Worm (Caenorhabditis elegans): ENCODE results near the gene nfx-1.

The nfx-1 gene

DNA sequence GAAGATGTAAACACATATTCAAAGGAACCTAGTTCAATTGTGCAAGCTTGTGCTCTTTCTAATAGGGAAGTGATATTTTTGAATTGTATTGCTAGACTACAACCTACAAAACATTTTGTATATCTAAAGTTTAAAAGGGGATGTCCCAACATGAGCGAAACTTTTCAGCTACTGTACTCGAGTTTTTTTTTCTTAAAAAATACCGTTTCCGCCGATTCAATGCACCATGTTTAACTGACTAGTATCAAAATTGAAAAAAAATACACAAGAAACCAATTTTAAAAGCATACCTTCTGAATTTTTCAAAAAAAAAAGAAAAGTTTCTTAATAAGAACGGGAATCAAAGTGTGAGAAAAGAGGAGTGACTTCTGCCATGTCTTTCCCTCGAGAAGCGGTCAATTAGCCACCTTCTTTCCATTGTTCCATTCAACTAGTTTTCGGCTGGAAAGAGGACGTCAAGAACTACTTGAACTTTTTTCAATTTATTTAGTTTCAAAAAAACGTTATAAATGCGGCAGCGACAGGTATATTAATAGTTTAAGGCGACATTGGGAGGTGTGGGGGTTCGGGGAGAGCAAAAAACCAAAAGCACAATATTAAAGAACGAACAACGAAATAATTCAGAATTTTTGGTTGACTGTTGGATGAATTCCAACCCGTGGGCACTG, 40.3 kb downstream of the nfx-1 start, which contains the start of gene nas-4:
TSS of gene nas-4 (minus strand) at position 351 of the 668 bp plus-strand sequence.
- no peak for TF ChIP-seq elt-2 (tag; optimal IDR thresholded peaks at IDR 0.05)
- peak; percentile 70 for TF ChIP-seq nhr-85 (tag)
- no peak for TF ChIP-seq nhr-19 (GFP tag; conservative IDR thresholded peaks at IDR 0.05)
- TF ChIP-seq hlh-17 (GFP tag; optimal IDR thresholded peaks at IDR 0.05; ENCODE audit: borderline replicate concordance), result no peak
- TF ChIP-seq unc-30 (tag; optimal IDR thresholded peaks at IDR 0.05), result no peak
- peak; percentile 38 for TF ChIP-seq ama-1 (optimal IDR thresholded peaks at IDR 0.05)
- peak; percentile 7 for TF ChIP-seq dsc-1 (tag; optimal IDR thresholded peaks at IDR 0.05)
- no peak for TF ChIP-seq aha-1 (tag; optimal IDR thresholded peaks at IDR 0.05)
- no peak for TF ChIP-seq vab-15 (tag; optimal IDR thresholded peaks at IDR 0.05)
- TF ChIP-seq C34B4.2 (tag; optimal IDR thresholded peaks at IDR 0.05), result no peak
- no peak for TF ChIP-seq ceh-82 (tag; optimal IDR thresholded peaks at IDR 0.05)
- TF ChIP-seq grh-1 (GFP tag; IDR thresholded peaks at IDR 0.05), result peak; percentile 32; the same call in 1 of the 2 replicates
- peak; percentile 41 for TF ChIP-seq ztf-4 (tag; optimal IDR thresholded peaks at IDR 0.05)
- peak; percentile 42 for TF ChIP-seq snu-23 (GFP tag; optimal IDR thresholded peaks at IDR 0.05)
- no peak for TF ChIP-seq efl-1 (optimal IDR thresholded peaks at IDR 0.05)
- no peak for TF ChIP-seq efl-1 (GFP tag; optimal IDR thresholded peaks at IDR 0.05 in 1 of 2)
- no peak for TF ChIP-seq rnt-1 (tag; optimal IDR thresholded peaks at IDR 0.05)
- TF ChIP-seq zag-1 (tag; optimal IDR thresholded peaks at IDR 0.05), result no peak
- TF ChIP-seq nhr-90 (tag; optimal IDR thresholded peaks at IDR 0.05; ENCODE audit: poor library complexity), result peak; percentile 40
- TF ChIP-seq unc-86 (tag; optimal IDR thresholded peaks at IDR 0.05), result no peak
- TF ChIP-seq fos-1 (tag; optimal IDR thresholded peaks at IDR 0.05), result no peak
- TF ChIP-seq pqm-1 (tag; optimal IDR thresholded peaks at IDR 0.05), result no peak
- no peak for TF ChIP-seq unc-98 (GFP tag; IDR thresholded peaks at IDR 0.05)
- TF ChIP-seq nhr-71 (tag; optimal IDR thresholded peaks at IDR 0.05), result peak; percentile 45
- TF ChIP-seq C16A3.4 (tag; optimal IDR thresholded peaks at IDR 0.05), result no peak
- no peak for TF ChIP-seq Y116A8C.19 (tag; optimal IDR thresholded peaks at IDR 0.05; ENCODE audit: borderline replicate concordance)
- TF ChIP-seq ces-1 (GFP tag; optimal IDR thresholded peaks at IDR 0.05), result no peak
- TF ChIP-seq elt-3 (tag; optimal IDR thresholded peaks at IDR 0.05), result no peak
- TF ChIP-seq ets-5 (GFP tag; IDR thresholded peaks at IDR 0.05), result no peak
- TF ChIP-seq efl-3 (GFP tag; optimal IDR thresholded peaks at IDR 0.05), result no peak
- no peak for TF ChIP-seq ceh-8 (GFP tag; optimal IDR thresholded peaks at IDR 0.05)
- TF ChIP-seq ceh-90 (tag; optimal IDR thresholded peaks at IDR 0.05), result no peak
- peak; percentile 39 for TF ChIP-seq aly-2 (tag; optimal IDR thresholded peaks at IDR 0.05)
- no peak for TF ChIP-seq unc-62 (GFP tag; optimal IDR thresholded peaks at IDR 0.05)
- no peak for TF ChIP-seq nhr-11 (tag; optimal IDR thresholded peaks at IDR 0.05)
- no peak for TF ChIP-seq F16B12.6 (tag; optimal IDR thresholded peaks at IDR 0.05)
- TF ChIP-seq lsy-2 (tag; optimal IDR thresholded peaks at IDR 0.05), result no peak
- TF ChIP-seq snpc-4 (tag; optimal IDR thresholded peaks at IDR 0.05), result no peak
- TF ChIP-seq sox-4 (tag; optimal IDR thresholded peaks at IDR 0.05), result no peak
- no peak for TF ChIP-seq unc-130 (tag; optimal IDR thresholded peaks at IDR 0.05)
- TF ChIP-seq lin-35 (GFP tag; optimal IDR thresholded peaks at IDR 0.05), result no peak
- TF ChIP-seq mep-1 (tag; optimal IDR thresholded peaks at IDR 0.05), result no peak
- no peak for TF ChIP-seq lin-39 (tag; optimal IDR thresholded peaks at IDR 0.05)
- TF ChIP-seq ceh-88 (GFP tag; IDR thresholded peaks at IDR 0.05), result no peak
- TF ChIP-seq lin-15B (tag; optimal IDR thresholded peaks at IDR 0.05), result no peak
- peak; percentile 42 for TF ChIP-seq nhr-47 (tag; optimal IDR thresholded peaks at IDR 0.05)
- no peak for TF ChIP-seq xbp-1 (tag; optimal IDR thresholded peaks at IDR 0.05)
- TF ChIP-seq hpl-2 (GFP tag; optimal IDR thresholded peaks at IDR 0.05), result no peak
- TF ChIP-seq tbx-2 (tag; optimal IDR thresholded peaks at IDR 0.05), result peak; percentile 27
- TF ChIP-seq nhr-28 (tag; optimal IDR thresholded peaks at IDR 0.05), result no peak
- TF ChIP-seq hlh-4 (tag; optimal IDR thresholded peaks at IDR 0.05), result no peak
- TF ChIP-seq C04F5.9 (tag; optimal IDR thresholded peaks at IDR 0.05), result no peak
- TF ChIP-seq egl-13 (tag; optimal IDR thresholded peaks at IDR 0.05), result no peak
- TF ChIP-seq dpl-1 (GFP tag; optimal IDR thresholded peaks at IDR 0.05), result no peak
